Fruit fly (Drosophila melanogaster) whole organism: ENCODE data around the gene NijC.

Source experiments
- CG8478 ChIP-seq: fragments of >200 bp; optimal IDR thresholded peaks from 2 replicates; lab custom pipeline; 2018; ENCODE audit warnings: inconsistent platforms
- EcR ChIP-seq, 2 experiments: fragments of >200 bp; optimal IDR thresholded peaks; 2 replicates each; lab custom pipeline; 2017; ENCODE audit warnings: missing biosample characterization in 2 of 2, missing genetic modification characterization in 2 of 2, missing genetic modification reagents in 2 of 2
- pan ChIP-seq: fragments of >200 bp; optimal IDR thresholded peaks from 2 replicates; lab custom pipeline; 2017
- psq ChIP-seq: fragments of >200 bp; optimal IDR thresholded peaks from 2 replicates; lab custom pipeline; 2017

dm6 chr3R:12685290-12685689, 9.6 kb upstream of the NijC start:
- TF ChIP-seq CG8478 (lab: Kevin White, UChicago) = no peak
- no peak for TF ChIP-seq EcR (GFP tag; optimal IDR thresholded peaks at IDR 0.05; lab: Kevin White, UChicago)
- no peak for TF ChIP-seq pan (lab: Kevin White, UChicago)
- TF ChIP-seq psq (lab: Kevin White, UChicago) = no peak
